Worm (Caenorhabditis elegans): ENCODE data around the gene Y80D3A.8.

Gene Y80D3A.8

DNA sequence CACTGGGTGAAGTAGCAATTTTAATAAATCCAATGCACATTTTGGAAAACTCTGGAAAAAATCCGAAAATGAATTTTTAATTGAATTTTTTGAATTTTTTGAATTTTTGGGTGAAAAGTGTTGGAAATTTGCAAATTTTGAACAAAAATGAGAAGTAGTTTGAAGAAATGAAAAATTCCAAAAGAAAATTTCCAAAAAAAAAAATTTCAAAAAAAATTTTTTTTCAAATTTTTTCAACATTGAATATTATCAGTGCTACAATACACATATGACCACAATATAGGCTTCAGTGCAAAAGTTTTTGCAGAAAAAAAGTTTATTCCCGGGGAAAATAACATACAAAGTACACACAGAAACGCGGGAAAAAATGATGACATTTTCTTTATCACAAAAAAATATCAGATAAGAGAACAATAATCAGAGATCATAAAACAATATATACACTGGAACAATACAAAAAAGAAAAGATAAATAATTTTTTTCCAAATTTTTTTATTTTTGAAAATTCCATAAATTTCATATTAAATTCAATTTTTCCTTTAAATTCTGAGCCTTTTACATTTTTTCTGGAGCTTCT, 16.9 kb downstream of the Y80D3A.8 start, which contains the start of gene hrg-10:
hrg-10 (minus strand) TSS at position 51 of the 577 bp plus-strand sequence.
- TF ChIP-seq aly-2 (tag; optimal IDR thresholded peaks at IDR 0.05) (no peak), elt-2 (tag; optimal IDR thresholded peaks at IDR 0.05) (peak; percentile 76), pqm-1 (tag; optimal IDR thresholded peaks at IDR 0.05) (peak; percentile 53), pha-4 (tag; optimal IDR thresholded peaks at IDR 0.05) (peak; percentile 45), skn-1 (tag; optimal IDR thresholded peaks at IDR 0.05) (peak; percentile 63)

DNA sequence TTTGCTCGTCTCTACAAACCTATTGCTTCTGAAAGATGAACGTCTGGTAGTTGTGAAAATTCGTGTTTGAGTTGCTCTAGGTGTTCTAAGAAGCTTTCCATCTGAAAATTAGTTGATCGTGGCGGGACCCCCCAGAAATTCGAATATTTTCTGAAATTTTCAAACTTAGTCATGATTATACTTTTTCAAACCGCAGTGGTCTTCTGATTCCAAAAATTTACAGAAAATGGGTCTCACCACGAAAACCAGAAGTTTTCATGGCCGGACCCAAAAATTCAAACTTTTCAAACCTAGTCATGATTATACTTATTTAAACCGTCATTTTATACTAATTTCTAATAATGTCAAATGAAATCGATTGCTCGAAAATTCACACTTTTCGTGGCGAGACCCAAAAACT, 19.6 kb downstream of the Y80D3A.8 start, which contains the start of gene ztf-20:
ztf-20 (minus strand) TSS at position 101 of the 400 bp plus-strand sequence.
- TF ChIP-seq lin-15B (tag; optimal IDR thresholded peaks at IDR 0.05) (no peak), pha-4 (tag; optimal IDR thresholded peaks at IDR 0.05) (no peak), pqm-1 (tag; optimal IDR thresholded peaks at IDR 0.05) (no peak), jun-1 (tag; optimal IDR thresholded peaks at IDR 0.05) (no peak), lin-39 (tag; optimal IDR thresholded peaks at IDR 0.05) (no peak)

DNA sequence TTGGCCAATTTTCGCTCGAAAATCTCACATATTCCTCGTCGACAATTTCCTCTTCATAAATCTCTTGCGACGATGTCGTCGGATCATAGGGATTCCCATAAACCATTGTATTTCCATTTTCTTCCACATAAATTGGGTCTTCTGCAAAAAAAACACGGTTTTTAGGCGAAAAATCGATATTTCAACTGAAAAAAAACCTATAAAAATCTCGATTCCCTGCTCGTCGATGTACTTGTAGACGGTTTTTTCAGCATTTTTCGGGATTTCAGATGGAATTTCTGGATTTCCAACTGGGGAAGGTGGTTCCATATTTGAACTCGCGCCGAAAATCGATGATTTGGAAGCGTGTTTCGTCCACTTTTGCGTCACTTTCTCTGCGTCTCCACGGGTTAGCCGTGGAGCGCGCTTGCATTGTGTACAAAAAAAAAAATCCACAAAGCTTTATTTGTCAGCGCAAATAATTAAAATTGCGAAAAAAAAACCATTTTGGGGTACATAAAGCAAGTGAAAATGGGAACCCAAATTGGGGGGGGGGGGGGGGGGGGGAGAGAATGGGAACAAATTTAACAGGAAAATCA, 27.1 kb downstream of the Y80D3A.8 start, which contains the start of gene Y39B6A.43:
Y39B6A.43 (minus strand) TSS at position 351 of the 578 bp plus-strand sequence.
- TF ChIP-seq lin-15B (tag; optimal IDR thresholded peaks at IDR 0.05) (peak; percentile 98), fos-1 (tag; optimal IDR thresholded peaks at IDR 0.05) (peak; percentile 25), ceh-82 (tag; optimal IDR thresholded peaks at IDR 0.05) (peak; percentile 95), lin-39 (tag; optimal IDR thresholded peaks at IDR 0.05) (peak; percentile 87), eor-1 (tag; optimal IDR thresholded peaks at IDR 0.05) (no peak), snpc-4 (tag; optimal IDR thresholded peaks at IDR 0.05) (peak; percentile 86), nhr-23 (tag; optimal IDR thresholded peaks at IDR 0.05) (peak; percentile 97), pqm-1 (tag; optimal IDR thresholded peaks at IDR 0.05) (peak; percentile 66), nhr-25 (tag; optimal IDR thresholded peaks at IDR 0.05) (peak; percentile 88), zag-1 (tag; optimal IDR thresholded peaks at IDR 0.05) (peak; percentile 75), ceh-9 (tag; optimal IDR thresholded peaks at IDR 0.05) (no peak), egl-5 (tag; optimal IDR thresholded peaks at IDR 0.05) (peak; percentile 86), hmg-11 (tag; optimal IDR thresholded peaks at IDR 0.05) (peak; percentile 56), aly-2 (tag; optimal IDR thresholded peaks at IDR 0.05) (peak; percentile 84), elt-2 (tag; optimal IDR thresholded peaks at IDR 0.05) (peak; percentile 88), ceh-16 (tag; optimal IDR thresholded peaks at IDR 0.05) (no peak), daf-12 (tag; optimal IDR thresholded peaks at IDR 0.05) (no peak), egl-27 (tag; optimal IDR thresholded peaks at IDR 0.05) (peak; percentile 79), nhr-28 (tag; optimal IDR thresholded peaks at IDR 0.05) (peak; percentile 26), ztf-11 (tag; optimal IDR thresholded peaks at IDR 0.05) (no peak), nhr-237 (tag; optimal IDR thresholded peaks at IDR 0.05) (no peak), mdl-1 (tag; optimal IDR thresholded peaks at IDR 0.05) (no peak), nhr-76 (tag; optimal IDR thresholded peaks at IDR 0.05) (peak; percentile 68), sea-2 (GFP tag; optimal IDR thresholded peaks at IDR 0.05) (no peak), ZK546.5 (tag; optimal IDR thresholded peaks at IDR 0.05) (peak; percentile 23), fkh-2 (tag; optimal IDR thresholded peaks at IDR 0.05) (peak; percentile 66), nhr-11 (tag; optimal IDR thresholded peaks at IDR 0.05) (peak; percentile 65), unc-39 (tag; optimal IDR thresholded peaks at IDR 0.05) (peak; percentile 62), tbx-2 (tag; optimal IDR thresholded peaks at IDR 0.05) (peak; percentile 92), skn-1 (tag; optimal IDR thresholded peaks at IDR 0.05) (peak; percentile 94), jun-1 (tag; optimal IDR thresholded peaks at IDR 0.05) (peak; percentile 95), R02D3.7 (tag; optimal IDR thresholded peaks at IDR 0.05) (peak; percentile 92), ama-1 (optimal IDR thresholded peaks at IDR 0.05) (peak; percentile 53), nhr-67 (tag; optimal IDR thresholded peaks at IDR 0.05) (peak; percentile 41), unc-62 (GFP tag; optimal IDR thresholded peaks at IDR 0.05) (peak; percentile 86), nfya-1 (tag; optimal IDR thresholded peaks at IDR 0.05; ENCODE audit: insufficient read depth) (peak; percentile 92), fkh-10 (GFP tag; optimal IDR thresholded peaks at IDR 0.05) (peak; percentile 66), ztf-4 (tag; optimal IDR thresholded peaks at IDR 0.05) (peak; percentile 73), elt-3 (tag; optimal IDR thresholded peaks at IDR 0.05) (peak in 1 of 3 experiments; percentile 83), ceh-28 (tag; optimal IDR thresholded peaks at IDR 0.05) (peak; percentile 95), nhr-12 (tag; optimal IDR thresholded peaks at IDR 0.05) (no peak), nhr-77 (tag; optimal IDR thresholded peaks at IDR 0.05) (peak; percentile 86), lsy-12 (tag; optimal IDR thresholded peaks at IDR 0.05) (peak; percentile 93), pha-4 (tag; optimal IDR thresholded peaks at IDR 0.05) (peak; percentile 100), nhr-43 (tag; optimal IDR thresholded peaks at IDR 0.05; ENCODE audit: poor library complexity, severe bottlenecking) (peak; percentile 93), elt-1 (tag; optimal IDR thresholded peaks at IDR 0.05) (peak; percentile 52), mml-1 (tag; optimal IDR thresholded peaks at IDR 0.05) (no peak)
